Fruit fly (Drosophila melanogaster): ENCODE measurements around the gene Efhc1.1.

dm6 chrX:15740881-15741280 is 42.6 kb downstream of the Efhc1.1 start:
- no peak for TF ChIP-seq CG5204 (GFP tag; optimal IDR thresholded peaks at IDR 0.05)
- no peak for TF ChIP-seq toe (GFP tag; optimal IDR thresholded peaks at IDR 0.05)
- TF ChIP-seq cnc (optimal IDR thresholded peaks at IDR 0.05) = peak; percentile 97 to 100
- no peak for TF ChIP-seq CG12768 (GFP tag; optimal IDR thresholded peaks at IDR 0.05)
- no peak for TF ChIP-seq CG1620 (GFP tag; optimal IDR thresholded peaks at IDR 0.05)

Data from whole organism, adult.